Fruit fly (Drosophila melanogaster): ENCODE data around the gene fz4.

Gene fz4

DNA sequence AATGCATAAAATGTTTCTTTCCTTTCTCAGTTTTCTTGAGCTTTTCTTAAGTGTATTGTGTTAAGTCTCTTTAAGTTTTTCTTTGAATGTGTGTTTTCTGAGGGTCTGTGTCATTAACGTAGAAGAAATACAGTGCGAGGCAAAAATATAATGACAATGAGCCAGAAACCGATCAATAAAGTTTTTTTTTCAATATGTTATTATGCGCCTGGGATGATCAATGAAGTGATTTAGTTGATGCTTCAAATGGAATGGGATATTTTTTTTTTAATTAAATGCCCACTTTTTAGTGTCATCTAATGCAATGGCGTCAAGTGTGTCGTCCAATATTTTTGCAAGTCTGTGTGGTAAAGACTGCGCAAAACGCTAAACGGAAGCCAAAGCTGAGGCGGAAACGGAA lies 23.6 kb downstream of the fz4 start:
- TF ChIP-seq Sox14 (GFP tag; optimal IDR thresholded peaks at IDR 0.05), result no peak
- no peak for TF ChIP-seq Gug (GFP tag; IDR thresholded peaks at IDR 0.05)
- peak; percentile 29 for TF ChIP-seq CG31627 (GFP tag; optimal IDR thresholded peaks at IDR 0.05)
- TF ChIP-seq Eip75B (GFP tag; optimal IDR thresholded peaks at IDR 0.05), result no peak
- TF ChIP-seq CG6854 (GFP tag; optimal IDR thresholded peaks at IDR 0.05), result no peak
- TF ChIP-seq CG6792 (GFP tag; optimal IDR thresholded peaks at IDR 0.05), result peak; percentile 19
- TF ChIP-seq CG32006 (GFP tag; optimal IDR thresholded peaks at IDR 0.05), result no peak
- TF ChIP-seq OdsH (GFP tag; optimal IDR thresholded peaks at IDR 0.05), result peak; percentile 44
- no peak for TF ChIP-seq CG11762 (GFP tag; optimal IDR thresholded peaks at IDR 0.05; ENCODE audit: insufficient read depth)
- TF ChIP-seq fd85E (GFP tag; optimal IDR thresholded peaks at IDR 0.05), result no peak
- TF ChIP-seq acj6 (GFP tag; optimal IDR thresholded peaks at IDR 0.05), result peak; percentile 36
- peak; percentile 7 for TF ChIP-seq lz (GFP tag; optimal IDR thresholded peaks at IDR 0.05)
- peak; percentile 81 for TF ChIP-seq Eip78C (GFP tag)
- TF ChIP-seq Hr4 (GFP tag; optimal IDR thresholded peaks at IDR 0.05), result peak; percentile 32
- peak; percentile 23 for TF ChIP-seq CG10631 (GFP tag; optimal IDR thresholded peaks at IDR 0.05)
- no peak for TF ChIP-seq CG7368 (GFP tag; optimal IDR thresholded peaks at IDR 0.05)
- no peak for TF ChIP-seq CG3919 (GFP tag; optimal IDR thresholded peaks at IDR 0.05)
- TF ChIP-seq dsx (GFP tag; optimal IDR thresholded peaks at IDR 0.05; ENCODE audit: poor library complexity, severe bottlenecking), result no peak
- peak; percentile 40 for TF ChIP-seq Met (GFP tag; optimal IDR thresholded peaks at IDR 0.05)
- no peak for TF ChIP-seq CG15336 (GFP tag; IDR thresholded peaks at IDR 0.05)
- TF ChIP-seq achi (GFP tag; optimal IDR thresholded peaks at IDR 0.05), result peak; percentile 33
- no peak for TF ChIP-seq CG34406 (GFP tag; optimal IDR thresholded peaks at IDR 0.05)
- no peak for TF ChIP-seq Sox15 (GFP tag; optimal IDR thresholded peaks at IDR 0.05)
- TF ChIP-seq fkh (GFP tag; optimal IDR thresholded peaks at IDR 0.05), result no peak
- TF ChIP-seq Ets96B (tag; optimal IDR thresholded peaks at IDR 0.05), result no peak
- TF ChIP-seq CG11902 (GFP tag; optimal IDR thresholded peaks at IDR 0.05), result no peak
- TF ChIP-seq vri (GFP tag; optimal IDR thresholded peaks at IDR 0.05), result no peak
- TF ChIP-seq CG8319 (GFP tag; optimal IDR thresholded peaks at IDR 0.05), result no peak
- peak; percentile 41 for TF ChIP-seq cyc (GFP tag; optimal IDR thresholded peaks at IDR 0.05)
- TF ChIP-seq CG8119 (GFP tag; IDR thresholded peaks at IDR 0.05), result peak; percentile 43; the same call in 1 of the 3 replicates
- no peak for TF ChIP-seq ss (GFP tag; optimal IDR thresholded peaks at IDR 0.05)
- no peak for TF ChIP-seq CG9139 (GFP tag; optimal IDR thresholded peaks at IDR 0.05)
- peak; percentile 39 for TF ChIP-seq esn (GFP tag; optimal IDR thresholded peaks at IDR 0.05)

- TF ChIP-seq Eip75B (GFP tag; optimal IDR thresholded peaks at IDR 0.05) (no peak), ss (GFP tag; optimal IDR thresholded peaks at IDR 0.05) (no peak), Eip93F (GFP tag; optimal IDR thresholded peaks at IDR 0.05) (no peak), CG1621 (tag; optimal IDR thresholded peaks at IDR 0.05) (no peak)
These were observed 27.7 kb downstream of the fz4 start for dm6 chrX:7082407-7082806.

DNA sequence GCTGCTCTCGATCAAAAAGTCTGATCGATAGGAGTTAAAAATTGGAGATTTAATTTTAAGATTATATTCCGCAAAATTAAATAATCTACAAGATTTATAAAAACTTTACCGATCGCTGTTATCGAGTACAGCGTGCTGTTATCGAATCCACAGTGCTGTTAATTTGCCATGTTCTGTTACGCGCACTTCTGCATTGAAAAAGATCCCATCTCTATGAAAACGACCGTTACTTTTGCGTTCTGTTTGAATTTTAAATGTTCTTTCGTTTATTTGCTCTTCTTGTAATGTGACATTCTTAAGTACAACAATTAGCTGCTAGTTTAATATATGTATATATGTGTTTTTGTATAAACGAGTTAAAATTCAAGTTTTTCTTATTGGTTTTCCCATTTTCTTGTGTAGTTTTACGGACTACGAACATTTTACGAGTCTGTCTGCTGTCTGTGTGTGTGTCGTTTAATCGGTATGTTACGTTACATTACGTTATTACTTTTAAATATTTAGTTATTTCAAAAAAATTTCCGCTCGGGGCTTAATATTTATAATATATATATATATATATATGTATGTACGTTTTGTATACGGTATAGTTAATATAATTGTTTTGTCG lies 35.7 kb downstream of the fz4 start:
- TF ChIP-seq fd59A (GFP tag; optimal IDR thresholded peaks at IDR 0.05) (no peak), CG6854 (GFP tag; optimal IDR thresholded peaks at IDR 0.05) (no peak), CG6808 (GFP tag; optimal IDR thresholded peaks at IDR 0.05) (no peak), CG31627 (GFP tag; optimal IDR thresholded peaks at IDR 0.05) (no peak), Met (GFP tag; optimal IDR thresholded peaks at IDR 0.05) (no peak), CG3032 (tag; optimal IDR thresholded peaks at IDR 0.05) (no peak)

Data from whole organism, prepupa.